Worm (Caenorhabditis elegans) whole organism, young adult: Measurements from ENCODE around the gene Y47D7A.18.

Experiments
- D2030.7 ChIP-seq: fragments of 200-800 bp; sonication (Bioruptor generic); IDR thresholded peaks from 2 replicates; pipeline ENCODE4 v1.3.6; 2022; ENCODE audit warnings: missing genetic modification reagents, missing genetic modification characterization, missing compliant biosample characterization
- F22D6.2 ChIP-seq: sonication (generic microtip); optimal IDR thresholded peaks from 2 replicates; lab custom pipeline; 2016; ENCODE audit warnings: mild to moderate bottlenecking, missing genetic modification characterization, missing compliant biosample characterization
- K12H6.12 ChIP-seq: fragments of 200-800 bp; sonication (Bioruptor generic); optimal IDR thresholded peaks from 2 replicates; lab custom pipeline; 2018; ENCODE audit warnings: mild to moderate bottlenecking, missing genetic modification characterization, missing compliant biosample characterization
- Y53G8AR.9 ChIP-seq: fragments of 200-800 bp; sonication (Bioruptor generic); conservative IDR thresholded peaks from 2 replicates; pipeline ENCODE4 v1.3.6; 2022; ENCODE audit warnings: missing genetic modification reagents, missing genetic modification characterization, missing compliant biosample characterization
- aptf-3 ChIP-seq: fragments of 200-800 bp; sonication (Bioruptor generic); IDR thresholded peaks from 2 replicates; pipeline ENCODE4 v1.3.6; 2022; ENCODE audit warnings: missing genetic modification characterization, missing compliant biosample characterization
- athp-1 ChIP-seq: sonication (generic microtip); optimal IDR thresholded peaks from 2 replicates; lab custom pipeline; 2017; ENCODE audit warnings: mild to moderate bottlenecking, missing genetic modification characterization, missing compliant biosample characterization
- attf-6 ChIP-seq: fragments of 200-800 bp; sonication (Bioruptor generic); IDR thresholded peaks from 2 replicates; pipeline ENCODE4 v1.3.6; 2022; ENCODE audit warnings: missing genetic modification reagents, missing genetic modification characterization, missing compliant biosample characterization
- ceh-27 ChIP-seq: fragments of 200-800 bp; sonication (Bioruptor generic); optimal IDR thresholded peaks from 2 replicates; lab custom pipeline; 2018; ENCODE audit warnings: mild to moderate bottlenecking, missing genetic modification characterization, moderate library complexity, missing compliant biosample characterization
- efl-1 ChIP-seq: fragments of 150-350 bp; optimal IDR thresholded peaks from 2 replicates; lab custom pipeline; 2014; ENCODE audit warnings: missing biosample characterization, missing genetic modification reagents, missing genetic modification characterization
- egl-18 ChIP-seq: fragments of 200-800 bp; sonication (Bioruptor generic); IDR thresholded peaks from 2 replicates; pipeline ENCODE4 v1.3.6; 2022; ENCODE audit warnings: missing genetic modification reagents, missing genetic modification characterization, missing compliant biosample characterization
- him-1 ChIP-seq: sonication (generic microtip); optimal IDR thresholded peaks from 2 replicates; lab custom pipeline; 2016; ENCODE audit warnings: missing genotype, missing genetic modification reagents, missing genetic modification characterization, missing compliant biosample characterization
- hmg-1.2 ChIP-seq: fragments of 200-800 bp; sonication (Bioruptor generic); IDR thresholded peaks from 2 replicates; pipeline ENCODE4 v1.3.6; 2022; ENCODE audit warnings: missing genetic modification reagents, missing genetic modification characterization, missing compliant biosample characterization
- hrde-1 ChIP-seq: sonication (generic microtip); optimal IDR thresholded peaks from 2 replicates; lab custom pipeline; 2016; ENCODE audit warnings: missing genetic modification characterization, mild to moderate bottlenecking, missing compliant biosample characterization, moderate library complexity, missing genotype, missing genetic modification reagents, borderline replicate concordance
- hsf-1 ChIP-seq: fragments of 200-800 bp; sonication (Bioruptor generic); IDR thresholded peaks from 2 replicates; pipeline ENCODE4 v1.3.6; 2022; ENCODE audit warnings: missing genetic modification reagents, missing genetic modification characterization, missing compliant biosample characterization
- lin-35 ChIP-seq, 3 experiments: fragments of 150-350 bp in 2 of 3; sonication (generic microtip) in 1 of 3; optimal IDR thresholded peaks; 2 replicates each; lab custom pipeline; 2014 to 2018; ENCODE audit warnings: missing biosample characterization in 3 of 3, missing genetic modification characterization in 3 of 3, missing genetic modification reagents in 3 of 3
- lin-40 ChIP-seq: sonication (generic microtip); optimal IDR thresholded peaks from 2 replicates; lab custom pipeline; 2016; ENCODE audit warnings: missing genetic modification characterization, mild to moderate bottlenecking, missing compliant biosample characterization, missing genotype, missing genetic modification reagents
- mel-28 ChIP-seq: sonication (generic microtip); optimal IDR thresholded peaks from 2 replicates; lab custom pipeline; 2016; ENCODE audit warnings: borderline replicate concordance, mild to moderate bottlenecking, missing genetic modification characterization, missing compliant biosample characterization
- nhr-90 ChIP-seq: sonication (generic microtip); optimal IDR thresholded peaks from 2 replicates; lab custom pipeline; 2016; ENCODE audit warnings: missing genotype, mild to moderate bottlenecking, missing genetic modification characterization, missing compliant biosample characterization
- rec-8 ChIP-seq, 2 experiments: sonication (generic microtip); optimal IDR thresholded peaks; 2 replicates each; lab custom pipeline; 2016; ENCODE audit warnings: mild to moderate bottlenecking in 2 of 2, missing genetic modification characterization in 2 of 2, missing genetic modification reagents in 2 of 2, missing genotype in 2 of 2, missing biosample characterization in 1 of 2, missing compliant biosample characterization in 1 of 2, moderate library complexity in 1 of 2
- rpc-1 ChIP-seq, 2 experiments: fragments of 150-350 bp in 1 of 2; sonication (generic microtip) in 1 of 2; optimal IDR thresholded peaks; 2 replicates each; lab custom pipeline; 2014 to 2018; ENCODE audit warnings: missing biosample characterization in 1 of 2, missing genetic modification characterization in 1 of 2, missing genetic modification reagents in 1 of 2, missing genotype in 1 of 2
- tlf-1 ChIP-seq: fragments of 200-800 bp; sonication (Bioruptor generic); optimal IDR thresholded peaks from 2 replicates; lab custom pipeline; 2018; ENCODE audit warnings: mild to moderate bottlenecking, missing genetic modification characterization, missing compliant biosample characterization
- zfh-2 ChIP-seq: fragments of 200-800 bp; sonication (Bioruptor generic); conservative IDR thresholded peaks from 2 replicates; pipeline ENCODE4 v1.3.6; 2022; ENCODE audit warnings: missing genetic modification reagents, missing genetic modification characterization, missing compliant biosample characterization
- ztf-28 ChIP-seq: fragments of 200-800 bp; sonication (Bioruptor generic); IDR thresholded peaks from 2 replicates; pipeline ENCODE4 v1.3.6; 2022; ENCODE audit warnings: missing genetic modification reagents, missing genetic modification characterization, missing compliant biosample characterization

Y47D7A.18 gene

DNA sequence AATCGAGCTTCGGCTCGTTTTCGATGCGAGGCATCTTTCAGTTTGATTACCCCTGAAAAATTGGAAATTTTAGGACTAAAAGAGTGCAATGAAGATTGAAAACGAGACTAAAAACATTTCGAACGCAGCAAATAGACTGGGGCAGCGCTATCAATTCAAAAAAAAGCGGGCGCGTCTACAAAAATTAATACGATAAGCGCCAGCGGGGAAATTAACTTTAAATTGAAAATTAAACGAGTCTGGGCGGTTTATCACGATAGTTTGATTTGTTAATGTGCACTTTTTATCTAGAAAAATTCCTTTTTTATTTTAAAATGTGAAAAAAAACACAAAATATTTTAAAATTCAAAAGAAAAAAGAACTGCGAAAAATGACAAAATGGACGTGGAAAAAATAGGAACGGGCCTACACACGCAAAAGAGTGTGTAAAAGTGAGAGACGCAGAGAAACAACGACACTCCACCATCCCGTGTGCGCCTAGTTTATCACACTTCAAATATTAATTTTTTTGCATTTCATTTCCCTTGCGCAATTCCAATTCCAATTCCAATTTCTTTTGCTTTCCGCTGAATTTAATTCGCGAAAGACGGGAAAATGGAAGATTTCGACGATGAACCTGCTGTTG is 45.2 kb downstream of the Y47D7A.18 start, which contains the start of the genes gmpr-1 and fipp-1 (continued):
- TF ChIP-seq attf-6 (GFP tag; lab: Robert Waterston, UW) (no peak), lin-35 (GFP tag; optimal IDR thresholded peaks at IDR 0.05; lab: Kevin White, UChicago) (peak in 1 of 3 experiments; percentile 55), ztf-28 (GFP tag; lab: Robert Waterston, UW) (no peak), tlf-1 (peak; percentile 36), D2030.7 (GFP tag; lab: Robert Waterston, UW) (peak; percentile 58; the same call in 1 of the 2 replicates)

- no peak for TF ChIP-seq ztf-28 (GFP tag; lab: Robert Waterston, UW)
- TF ChIP-seq hrde-1 (tag; lab: Kevin White, UChicago), result no peak
- no peak for TF ChIP-seq Y53G8AR.9 (GFP tag; lab: Robert Waterston, UW)
- TF ChIP-seq rec-8 (tag; optimal IDR thresholded peaks at IDR 0.05; lab: Kevin White, UChicago), result no peak
- no peak for TF ChIP-seq hmg-1.2 (GFP tag; lab: Robert Waterston, UW)
- TF ChIP-seq egl-18 (GFP tag; lab: Robert Waterston, UW), result no peak
- TF ChIP-seq lin-40 (tag; lab: Kevin White, UChicago), result no peak
- no peak for TF ChIP-seq ceh-27 (GFP tag; lab: Kevin White, UChicago)
- TF ChIP-seq zfh-2, result peak; percentile 68
Observed at ce11 chrV:4370515-4370914, 46.1 kb downstream of the Y47D7A.18 start.

DNA sequence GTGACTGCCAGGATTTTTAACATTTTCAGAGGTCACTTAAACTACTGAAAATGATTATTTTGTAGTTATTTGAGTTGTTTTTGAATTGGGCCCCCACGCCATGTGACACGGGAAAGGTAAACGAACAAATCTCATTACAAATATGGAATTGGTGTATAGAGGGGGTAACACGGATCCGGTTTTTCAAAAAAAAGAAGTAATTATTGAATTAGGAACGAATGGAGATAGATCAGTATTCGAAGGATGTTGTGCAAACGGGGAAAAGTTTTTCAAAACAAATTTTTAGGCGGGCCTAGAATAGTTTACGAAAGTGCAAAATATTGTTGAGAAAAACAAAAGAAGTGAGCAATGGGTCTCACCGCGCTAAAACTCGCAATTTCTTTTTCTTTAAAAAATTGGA is 50.2 kb downstream of the Y47D7A.18 start, which contains the start of gene F32D1.11:
F32D1.11 (minus strand) TSS at position 101 of the 400 bp plus-strand sequence.
- TF ChIP-seq hsf-1 (GFP tag; lab: Robert Waterston, UW) (no peak), nhr-90 (tag; lab: Kevin White, UChicago) (no peak), him-1 (no peak), athp-1 (tag; lab: Kevin White, UChicago) (no peak), efl-1 (no peak), mel-28 (no peak), ceh-27 (GFP tag; lab: Kevin White, UChicago) (no peak), K12H6.12 (tag; lab: Kevin White, UChicago) (no peak), rpc-1 (optimal IDR thresholded peaks at IDR 0.05; lab: Kevin White, UChicago) (no peak), rpc-1 (tag; optimal IDR thresholded peaks at IDR 0.05; lab: Kevin White, UChicago) (no peak), aptf-3 (GFP tag; lab: Robert Waterston, UW) (no peak), F22D6.2 (tag; lab: Kevin White, UChicago) (no peak)
